Fruit fly (Drosophila melanogaster): ENCODE measurements around the gene msd5.

msd5 gene

dm6 chr3L:1376014-1376745 is 43.2 kb upstream of the msd5 start:
- peak; percentile 32; the same call in 1 of the 4 replicates for TF ChIP-seq Gug (GFP tag; IDR thresholded peaks at IDR 0.05)
- no peak for TF ChIP-seq toy (GFP tag; IDR thresholded peaks at IDR 0.05)
- no peak for TF ChIP-seq mam (GFP tag; optimal IDR thresholded peaks at IDR 0.05)
- peak; percentile 72 for TF ChIP-seq Xrp1 (GFP tag; IDR thresholded peaks at IDR 0.05)
- TF ChIP-seq nau (GFP tag; optimal IDR thresholded peaks at IDR 0.05) = no peak
- TF ChIP-seq CG1602 (GFP tag; optimal IDR thresholded peaks at IDR 0.05) = peak; percentile 22
- peak; percentile 2 for TF ChIP-seq run (tag; optimal IDR thresholded peaks at IDR 0.05)
- TF ChIP-seq CG4820 (GFP tag; optimal IDR thresholded peaks at IDR 0.05) = peak; percentile 21
- no peak for TF ChIP-seq Sin3A (optimal IDR thresholded peaks at IDR 0.05)
- TF ChIP-seq Hr3 (GFP tag; optimal IDR thresholded peaks at IDR 0.05) = no peak
- no peak for TF ChIP-seq NC2β (GFP tag; optimal IDR thresholded peaks at IDR 0.05)
- TF ChIP-seq hbn (GFP tag; IDR thresholded peaks at IDR 0.05; ENCODE audit: partially characterized antibody) = peak; percentile 68
- peak; percentile 14 for TF ChIP-seq HmgZ (tag; optimal IDR thresholded peaks at IDR 0.05)
- TF ChIP-seq GATAe (GFP tag; conservative IDR thresholded peaks at IDR 0.05) = no peak
- TF ChIP-seq C15 (GFP tag; IDR thresholded peaks at IDR 0.05) = no peak
- TF ChIP-seq CG4854 (GFP tag; optimal IDR thresholded peaks at IDR 0.05) = no peak
- TF ChIP-seq CG10565 (GFP tag; optimal IDR thresholded peaks at IDR 0.05) = no peak
- TF ChIP-seq CkIIα-i1 (GFP tag; IDR thresholded peaks at IDR 0.05) = no peak
- TF ChIP-seq CG2678 (tag; optimal IDR thresholded peaks at IDR 0.05) = peak; percentile 46
- TF ChIP-seq vvl (GFP tag; IDR thresholded peaks at IDR 0.05) = peak; percentile 81
- peak; percentile 57; the same call in 1 of the 2 replicates for TF ChIP-seq CG32767 (GFP tag; IDR thresholded peaks at IDR 0.05)
- peak; percentile 59 for TF ChIP-seq BEAF-32 (GFP tag; optimal IDR thresholded peaks at IDR 0.05)
- TF ChIP-seq CG2116 (GFP tag; optimal IDR thresholded peaks at IDR 0.05) = no peak
- no peak for TF ChIP-seq CG8281 (tag; optimal IDR thresholded peaks at IDR 0.05)
- TF ChIP-seq CG11247 (GFP tag; IDR thresholded peaks at IDR 0.05) = no peak
- no peak for TF ChIP-seq gce (GFP tag; IDR thresholded peaks at IDR 0.05)
- no peak for TF ChIP-seq CG3995 (GFP tag; optimal IDR thresholded peaks at IDR 0.05)
- TF ChIP-seq B-H2 (GFP tag; optimal IDR thresholded peaks at IDR 0.05) = no peak
- TF ChIP-seq CG11504 (tag; optimal IDR thresholded peaks at IDR 0.05) = peak; percentile 70
- TF ChIP-seq ara (GFP tag; IDR thresholded peaks at IDR 0.05) = peak; percentile 69; the same call in 1 of the 2 replicates
- TF ChIP-seq ewg (GFP tag; optimal IDR thresholded peaks at IDR 0.05) = peak; percentile 42
- TF ChIP-seq CG11456 (GFP tag; IDR thresholded peaks at IDR 0.05) = no peak
- TF ChIP-seq HLH4C (GFP tag; IDR thresholded peaks at IDR 0.05; ENCODE audit: partially characterized antibody) = 0 out of 3 replicates have a peak, but pooled peaks have one; percentile 52
- peak; percentile 50; the same call in 1 of the 2 replicates for TF ChIP-seq bbx (GFP tag; IDR thresholded peaks at IDR 0.05; ENCODE audit: partially characterized antibody)
- TF ChIP-seq lov (optimal IDR thresholded peaks at IDR 0.05) = no peak
- no peak for TF ChIP-seq lov (GFP tag; IDR thresholded peaks at IDR 0.05)
- TF ChIP-seq p53 (GFP tag; optimal IDR thresholded peaks at IDR 0.05) = no peak
- TF ChIP-seq CG12744 (GFP tag; optimal IDR thresholded peaks at IDR 0.05) = no peak
- no peak for TF ChIP-seq Ravus (GFP tag; IDR thresholded peaks at IDR 0.05)
- no peak for TF ChIP-seq CG10321 (GFP tag; IDR thresholded peaks at IDR 0.05)
- TF ChIP-seq CG4328 (GFP tag; optimal IDR thresholded peaks at IDR 0.05) = no peak
- no peak for TF ChIP-seq CG11093 (GFP tag; IDR thresholded peaks at IDR 0.05)
- TF ChIP-seq CG11696 (GFP tag; IDR thresholded peaks at IDR 0.05) = no peak
- TF ChIP-seq insv (GFP tag; optimal IDR thresholded peaks at IDR 0.05) = no peak
- TF ChIP-seq CG18262 (tag; optimal IDR thresholded peaks at IDR 0.05) = peak; percentile 64
- no peak for TF ChIP-seq CG10959 (GFP tag; IDR thresholded peaks at IDR 0.05)
- peak; percentile 82 for TF ChIP-seq sna (GFP tag; IDR thresholded peaks at IDR 0.05; ENCODE audit: partially characterized antibody)
- no peak for TF ChIP-seq NFAT (GFP tag; IDR thresholded peaks at IDR 0.05)
- peak; percentile 41 for TF ChIP-seq CG8924 (tag; optimal IDR thresholded peaks at IDR 0.05)
- no peak for TF ChIP-seq gfzf (GFP tag; optimal IDR thresholded peaks at IDR 0.05)
- TF ChIP-seq CG14441 (GFP tag; IDR thresholded peaks at IDR 0.05) = peak; percentile 65

All from whole organism, embryonic.